Fruit fly (Drosophila melanogaster) whole organism, wandering third instar larva: ENCODE data around the gene dgt2.

Experiments
- CG32264 ChIP-seq: fragments of 200-800 bp; sonication (Bioruptor generic); optimal IDR thresholded peaks from 2 replicates; lab custom pipeline; 2016; ENCODE audit warnings: missing biosample characterization, missing genetic modification characterization
- Dfd ChIP-seq: fragments of >200 bp; optimal IDR thresholded peaks from 2 replicates; lab custom pipeline; 2017; ENCODE audit warnings: missing biosample characterization, missing genetic modification characterization
- GATAd ChIP-seq: sonication (Bioruptor generic); optimal IDR thresholded peaks from 2 replicates; lab custom pipeline; 2016; ENCODE audit warnings: missing biosample characterization, missing genetic modification characterization
- HLH106 ChIP-seq: fragments of 200-800 bp; optimal IDR thresholded peaks from 3 replicates; lab custom pipeline; 2019; ENCODE audit warnings: missing biosample characterization, mild to moderate bottlenecking, missing genetic modification characterization, moderate library complexity
- Hr78 ChIP-seq: fragments of >200 bp; optimal IDR thresholded peaks from 2 replicates; lab custom pipeline; 2017; ENCODE audit warnings: missing biosample characterization, missing genetic modification characterization
- Myc ChIP-seq: fragments of >200 bp; optimal IDR thresholded peaks from 2 replicates; lab custom pipeline; 2017
- OdsH ChIP-seq: fragments of 200-800 bp; sonication (Bioruptor generic); optimal IDR thresholded peaks from 2 replicates; lab custom pipeline; 2016; ENCODE audit warnings: missing biosample characterization, mild to moderate bottlenecking, missing genetic modification characterization
- br ChIP-seq: fragments of 200-800 bp; sonication (Bioruptor generic); optimal IDR thresholded peaks from 2 replicates; lab custom pipeline; 2016; ENCODE audit warnings: missing biosample characterization, missing genetic modification characterization
- h ChIP-seq: fragments of 200-800 bp; sonication (Bioruptor generic); optimal IDR thresholded peaks from 3 replicates; lab custom pipeline; 2016; ENCODE audit warnings: missing biosample characterization, mild to moderate bottlenecking, missing genetic modification characterization
- jim ChIP-seq: fragments of 175-275, 200-325 bp; sonication (Bioruptor generic); optimal IDR thresholded peaks from 2 replicates; lab custom pipeline; 2016; ENCODE audit warnings: missing biosample characterization, mild to moderate bottlenecking, missing genetic modification characterization
- tai ChIP-seq: sonication (Bioruptor generic); optimal IDR thresholded peaks from 2 replicates; lab custom pipeline; 2016; ENCODE audit warnings: missing biosample characterization, missing genetic modification characterization
- usp ChIP-seq: fragments of >200 bp; optimal IDR thresholded peaks from 2 replicates; lab custom pipeline; 2017; ENCODE audit warnings: missing biosample characterization, missing genetic modification characterization

- TF ChIP-seq Dfd (GFP tag; lab: Kevin White, UChicago) (no peak), usp (GFP tag; lab: Kevin White, UChicago) (no peak), GATAd (GFP tag; lab: Kevin White, UChicago) (no peak), HLH106 (tag; lab: Kevin White, UChicago) (no peak), Myc (lab: Kevin White, UChicago) (no peak), tai (GFP tag; lab: Kevin White, UChicago) (no peak), br (no peak), h (peak; percentile 33), jim (GFP tag; lab: Kevin White, UChicago) (no peak), OdsH (GFP tag; lab: Kevin White, UChicago) (peak; percentile 49), Hr78 (no peak), CG32264 (GFP tag; lab: Kevin White, UChicago) (no peak)
These were observed 31.5 kb downstream of the dgt2 start for dm6 chr2L:12021193-12021592.
